Fruit fly (Drosophila melanogaster) whole organism, larva: Measurements from ENCODE around the gene Fatp1.

ENCODE experiments used
- noc ChIP-seq: fragments of 200-800 bp; sonication (Bioruptor generic); optimal IDR thresholded peaks from 3 replicates; lab custom pipeline; 2019; ENCODE audit warnings: missing biosample characterization, mild to moderate bottlenecking, missing genetic modification characterization, moderate library complexity

The Fatp1 gene

DNA sequence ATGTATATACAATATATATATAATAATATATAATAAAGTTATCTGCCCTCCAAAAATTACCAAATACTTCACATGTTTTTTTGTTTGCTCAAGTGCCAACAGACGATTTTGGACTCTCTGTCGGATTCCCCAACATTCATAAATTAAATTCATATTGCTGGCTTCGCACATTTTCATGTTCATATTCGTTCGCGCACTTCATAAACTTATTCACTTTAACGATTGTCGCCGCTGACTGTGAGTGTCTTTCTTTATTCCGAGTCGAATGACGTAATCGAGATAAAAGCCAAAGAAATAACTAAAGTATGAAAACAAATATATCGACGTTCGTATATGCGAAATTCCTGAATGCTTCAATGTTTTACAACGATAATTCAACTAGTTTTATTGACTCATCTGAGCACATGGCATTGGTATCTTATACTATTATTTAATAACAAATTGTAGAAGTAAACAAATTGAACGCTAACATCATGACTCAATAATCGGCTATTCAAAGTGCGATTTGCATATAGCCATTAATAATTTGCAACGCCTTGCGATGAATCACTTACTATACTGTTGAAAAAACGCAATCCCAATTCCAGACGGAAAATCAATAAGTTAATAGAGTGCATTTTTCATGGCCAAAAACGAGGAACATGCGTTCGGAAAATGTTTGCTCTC, 16.6 kb downstream of the Fatp1 start:
- TF ChIP-seq noc (tag; lab: Kevin White, UChicago), result no peak

DNA sequence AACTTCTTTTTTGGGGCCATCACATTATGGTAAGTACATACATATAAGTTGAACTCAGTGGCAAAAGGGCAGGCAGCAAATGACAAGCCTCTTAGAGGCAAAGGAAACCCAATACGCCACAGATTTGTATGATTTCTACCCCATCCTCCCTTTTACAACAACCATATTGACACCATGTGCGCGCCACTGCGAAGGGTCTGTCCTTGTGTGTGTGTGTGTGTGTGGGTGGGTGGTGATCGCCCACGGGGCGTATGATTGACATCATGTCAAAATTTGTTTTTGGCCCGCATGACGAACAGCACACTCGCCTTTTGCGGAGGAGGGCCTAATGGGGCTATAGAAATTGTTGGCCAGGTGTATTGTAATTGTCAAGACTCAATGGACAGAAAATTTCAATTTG, 17.4 kb downstream of the Fatp1 start:
- no peak for TF ChIP-seq noc (tag; lab: Kevin White, UChicago)

DNA sequence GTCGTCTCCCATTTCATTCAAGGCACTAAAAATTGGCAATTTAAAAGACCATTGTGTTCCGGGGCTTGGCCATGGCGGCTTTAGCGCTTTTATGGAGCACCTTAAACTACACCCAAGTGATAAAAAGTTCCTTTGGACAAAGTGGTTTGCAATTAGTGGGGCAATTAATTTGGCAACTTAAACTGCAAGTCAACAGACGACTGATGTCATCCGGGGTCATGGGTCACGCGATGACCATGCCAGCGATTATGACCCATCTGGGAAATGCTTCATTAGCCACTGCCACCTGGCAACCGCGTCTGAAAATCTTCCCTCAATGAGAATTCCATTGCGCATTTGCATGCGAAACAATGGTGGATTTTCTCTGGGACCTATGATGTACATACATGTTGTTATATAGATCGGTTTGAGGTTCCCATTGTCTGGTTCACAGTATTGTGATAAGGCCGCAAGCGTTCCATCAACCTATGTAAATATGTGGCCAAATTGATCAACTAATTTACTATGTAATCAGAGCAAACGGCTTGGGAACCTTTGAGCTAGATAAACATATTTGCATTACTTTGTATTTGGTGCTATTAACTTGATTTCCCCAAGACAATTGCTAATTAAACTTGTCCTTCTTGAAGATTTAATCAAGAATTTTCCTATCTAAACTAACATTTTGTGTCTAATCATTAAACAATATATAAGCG, 19.8 kb downstream of the Fatp1 start:
- no peak for TF ChIP-seq noc (tag; lab: Kevin White, UChicago)

DNA sequence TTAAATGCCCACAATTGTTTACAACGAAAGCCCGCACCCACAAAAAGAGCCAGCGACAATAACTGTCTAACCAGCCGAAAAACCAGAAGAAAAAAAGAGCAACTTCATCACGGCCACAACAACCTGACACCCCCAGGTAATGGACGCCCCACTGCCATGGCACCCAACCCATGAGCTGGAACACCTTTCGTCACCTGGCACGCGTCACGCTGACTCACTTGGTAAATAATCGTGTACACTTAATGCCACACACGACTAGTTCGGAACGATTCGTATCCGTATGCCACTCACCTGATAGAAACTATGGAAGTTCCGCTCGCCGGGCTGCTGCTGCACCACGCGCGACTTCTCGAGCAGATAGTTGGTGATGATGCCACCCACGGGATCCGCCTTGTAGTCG, 20.7 kb downstream of the Fatp1 start:
- no peak for TF ChIP-seq noc (tag; lab: Kevin White, UChicago)

DNA sequence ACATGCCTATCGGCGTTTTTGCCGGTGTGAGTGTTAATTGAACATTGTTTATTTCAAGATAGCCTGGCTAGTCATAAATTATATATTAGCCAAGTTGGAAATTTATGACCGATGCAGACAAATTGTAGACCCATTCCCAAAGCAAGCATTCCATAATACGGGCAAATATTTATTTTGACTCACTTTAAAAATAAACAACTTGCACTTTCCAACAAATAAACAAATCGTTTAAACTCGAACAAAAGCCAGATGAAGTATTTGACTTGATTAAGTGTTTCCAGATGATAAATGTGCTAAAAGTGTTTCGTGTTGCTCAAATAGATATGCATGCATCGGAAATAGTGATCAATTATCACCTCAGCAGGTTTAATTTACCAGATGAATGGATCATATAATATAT, 21.5 kb downstream of the Fatp1 start:
- no peak for TF ChIP-seq noc (tag; lab: Kevin White, UChicago)

DNA sequence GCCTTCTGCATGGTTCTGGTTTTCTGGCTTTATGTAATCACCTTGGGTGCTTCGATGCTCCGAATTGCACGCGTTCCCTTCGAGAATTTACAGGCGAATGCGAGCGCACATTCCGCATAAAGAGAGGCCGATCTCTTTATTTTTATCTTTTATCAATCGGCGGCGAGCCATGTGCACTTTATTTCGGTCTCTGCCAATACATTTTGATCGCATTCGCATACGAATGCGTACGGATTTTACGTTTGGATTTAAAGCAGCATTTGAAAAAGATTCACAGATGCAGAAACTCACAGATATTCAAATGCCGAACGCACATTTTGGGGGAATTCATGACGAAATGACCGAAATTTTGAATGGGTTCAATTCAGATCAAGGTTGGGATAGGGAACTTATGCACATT, 25.7 kb downstream of the Fatp1 start, which contains the start of gene CG13144:
CG13144 (minus strand) TSS at position 101 of the 400 bp plus-strand sequence.
- no peak for TF ChIP-seq noc (tag; lab: Kevin White, UChicago)

DNA sequence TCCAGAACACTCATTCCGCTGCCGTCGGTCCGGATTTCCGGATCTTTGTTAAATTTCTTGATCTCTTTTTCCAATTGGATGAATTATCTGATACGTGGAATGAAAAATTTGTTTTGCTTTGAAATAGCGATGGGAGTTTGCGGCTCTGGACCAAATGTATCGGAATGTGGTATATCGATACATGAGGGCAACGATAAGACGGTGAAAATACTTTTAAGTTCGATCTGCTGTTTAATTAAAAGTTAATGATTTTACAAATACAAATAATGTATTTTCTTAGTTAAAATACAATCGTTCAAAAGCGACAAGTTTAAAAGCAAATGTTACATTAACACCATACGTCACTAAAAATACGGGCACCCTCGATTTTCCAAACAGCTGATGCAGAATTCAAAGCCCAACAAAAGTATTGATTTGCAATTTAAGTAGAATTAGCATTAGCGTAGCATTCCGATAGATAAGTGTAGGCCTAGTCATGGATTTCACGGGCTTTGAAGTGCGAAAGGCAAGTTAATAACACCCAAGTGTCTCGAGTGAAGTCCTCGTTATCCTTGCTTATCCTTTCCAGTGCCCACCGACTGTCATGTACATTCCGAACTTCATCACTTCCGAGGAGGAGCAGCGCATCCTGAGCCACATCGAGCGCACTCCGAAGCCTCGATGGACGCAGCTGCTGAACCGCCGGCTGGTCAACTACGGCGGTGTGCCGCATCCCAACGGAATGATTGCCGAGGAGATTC, 28.4 kb downstream of the Fatp1 start, which contains the start of the genes Cog4 and CG6144:
Cog4 (minus strand) TSS at position 139 of the 740 bp plus-strand sequence.
CG6144 (plus strand) TSS at position 211 of the 740 bp plus-strand sequence.
- TF ChIP-seq noc (tag; lab: Kevin White, UChicago), result no peak

DNA sequence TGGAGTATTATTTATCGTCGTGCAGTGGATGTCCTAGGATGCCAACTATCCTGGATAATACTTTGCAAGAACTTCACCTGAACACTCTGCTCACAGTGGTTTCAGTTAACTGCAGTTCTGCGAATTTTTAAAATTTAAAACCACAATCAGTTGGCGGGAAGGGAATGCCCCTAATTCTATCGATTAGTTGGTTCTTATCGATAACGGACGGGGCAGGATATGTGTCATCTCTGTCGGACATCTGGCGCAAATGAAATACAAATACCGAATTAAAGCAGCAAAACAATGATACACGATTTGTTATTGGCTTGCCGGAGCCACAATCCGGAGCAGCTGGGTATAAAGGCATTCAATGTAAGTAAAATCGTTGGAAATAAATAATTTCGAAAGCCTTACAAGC, 33.9 kb downstream of the Fatp1 start, which contains the start of gene Grip75:
Grip75 (plus strand) TSS at position 223 of the 400 bp plus-strand sequence.
- TF ChIP-seq noc (tag; lab: Kevin White, UChicago), result no peak

DNA sequence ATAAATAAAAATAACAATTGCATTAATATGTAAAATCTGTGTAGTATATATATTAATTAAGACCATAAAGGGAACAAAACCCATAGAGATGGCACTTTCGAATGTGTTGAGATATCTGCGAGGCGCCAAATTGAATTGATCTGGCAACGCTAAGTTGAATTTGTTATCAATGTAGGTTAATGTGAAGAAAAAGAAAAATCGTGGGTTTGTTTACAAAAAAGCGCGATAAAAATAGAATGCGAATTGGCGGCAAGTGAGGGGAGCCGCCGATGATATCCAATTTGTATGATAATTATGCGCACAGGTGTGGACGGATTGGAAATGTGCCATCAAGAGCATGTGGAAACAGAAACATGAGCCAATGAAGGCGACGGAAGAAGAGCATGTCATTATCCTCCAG, 37.2 kb downstream of the Fatp1 start:
- TF ChIP-seq noc (tag; lab: Kevin White, UChicago), result no peak

DNA sequence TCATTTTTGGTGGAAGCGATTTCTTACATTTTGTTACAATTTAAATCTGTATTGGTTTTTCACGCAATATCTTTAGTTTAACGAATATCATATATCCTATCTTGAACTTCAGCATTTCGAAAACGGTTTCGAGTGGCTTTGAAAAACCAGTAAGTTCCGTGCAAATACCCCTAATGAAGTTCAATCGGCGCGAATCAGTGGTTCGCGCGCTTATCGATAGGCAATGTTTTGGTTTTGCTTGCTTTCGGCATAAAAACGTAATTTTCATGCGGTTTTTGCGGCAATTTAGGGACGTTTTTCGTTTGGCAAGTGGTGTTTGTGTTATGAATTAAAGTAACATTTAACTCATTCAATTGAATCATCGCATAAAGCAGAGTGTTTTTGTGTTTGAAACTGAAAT, 40.1 kb downstream of the Fatp1 start, which contains the start of gene RluA-2:
RluA-2 (plus strand) TSS at position 195 of the 400 bp plus-strand sequence.
- TF ChIP-seq noc (tag; lab: Kevin White, UChicago), result no peak

DNA sequence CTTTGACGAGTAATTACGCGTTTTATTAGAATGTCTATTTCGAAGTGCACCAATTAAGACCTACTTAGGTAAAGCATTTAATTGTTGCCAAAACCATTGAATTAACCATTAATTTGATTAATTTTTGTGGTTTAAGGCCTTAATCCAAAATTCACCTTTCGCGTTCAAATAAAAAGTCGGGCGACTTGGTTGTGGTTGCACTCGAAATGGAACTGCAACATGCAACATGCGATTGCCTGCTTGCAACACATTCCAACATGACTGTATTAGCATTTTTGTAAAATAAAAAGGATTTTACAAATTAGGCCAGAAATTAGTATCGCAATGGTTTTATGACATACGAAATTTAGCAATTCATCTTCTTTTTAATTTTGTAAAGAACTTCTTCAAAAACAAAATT, 42.2 kb downstream of the Fatp1 start:
- no peak for TF ChIP-seq noc (tag; lab: Kevin White, UChicago)

DNA sequence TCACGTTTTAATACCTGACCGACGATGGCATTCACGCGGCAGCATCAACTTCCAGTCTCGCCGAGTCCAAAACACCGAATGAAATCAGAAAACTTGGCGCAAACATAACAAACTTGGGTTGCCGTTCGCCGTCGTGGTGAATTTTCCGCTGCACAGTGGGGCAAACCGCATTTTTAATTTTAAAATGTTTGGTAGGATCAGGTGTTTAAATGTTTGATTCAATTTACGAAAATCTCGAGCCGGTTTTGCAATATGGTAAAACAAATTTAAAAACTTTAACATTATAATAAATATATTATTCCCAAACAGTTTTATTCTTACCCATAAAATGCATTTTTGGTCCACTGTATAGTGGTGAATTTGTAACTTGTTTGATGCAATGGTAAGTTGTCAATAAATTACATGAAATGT, 42.7 kb downstream of the Fatp1 start, which contains the start of gene RluA-1:
RluA-1 (minus strand) TSS at position 82 of the 411 bp plus-strand sequence.
- peak; percentile 71 for TF ChIP-seq noc (tag; lab: Kevin White, UChicago)

DNA sequence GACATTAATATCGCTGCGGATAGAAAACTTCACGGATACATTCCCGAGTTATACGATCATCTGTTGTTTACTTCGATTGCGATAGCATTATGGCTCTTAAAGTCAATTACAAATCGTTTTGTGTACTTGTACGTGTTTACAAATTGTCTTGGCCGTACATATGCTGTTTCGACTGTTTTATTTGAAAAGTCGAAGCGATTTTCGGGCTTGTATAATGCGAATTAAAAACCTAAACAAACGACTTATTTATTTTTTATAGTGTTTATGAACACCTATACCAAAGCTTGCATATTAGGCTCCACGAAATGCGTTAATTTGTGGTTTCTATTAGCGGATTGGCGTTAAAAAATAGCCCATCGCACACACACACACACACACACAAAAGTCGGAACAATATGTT, 44.8 kb downstream of the Fatp1 start:
- TF ChIP-seq noc (tag; lab: Kevin White, UChicago), result no peak

DNA sequence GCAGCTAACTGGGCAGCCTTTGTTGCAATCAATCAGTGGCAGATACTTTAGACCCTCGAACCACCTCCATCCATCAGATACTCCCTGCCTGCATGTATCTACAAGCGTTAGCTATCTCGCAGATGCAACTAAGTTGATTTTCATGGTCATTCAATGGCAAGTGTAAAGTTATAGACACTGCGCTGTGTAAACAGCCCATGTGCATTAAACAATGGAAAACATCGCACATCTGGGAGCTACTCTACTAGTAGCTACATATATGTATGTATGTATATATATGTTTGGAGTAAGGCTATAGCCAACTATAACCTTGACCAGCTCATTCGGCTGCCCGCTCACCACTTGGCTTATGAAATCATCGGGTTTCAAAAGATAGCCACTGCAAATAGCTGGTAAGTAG, 46.8 kb downstream of the Fatp1 start:
- TF ChIP-seq noc (tag; lab: Kevin White, UChicago), result no peak

DNA sequence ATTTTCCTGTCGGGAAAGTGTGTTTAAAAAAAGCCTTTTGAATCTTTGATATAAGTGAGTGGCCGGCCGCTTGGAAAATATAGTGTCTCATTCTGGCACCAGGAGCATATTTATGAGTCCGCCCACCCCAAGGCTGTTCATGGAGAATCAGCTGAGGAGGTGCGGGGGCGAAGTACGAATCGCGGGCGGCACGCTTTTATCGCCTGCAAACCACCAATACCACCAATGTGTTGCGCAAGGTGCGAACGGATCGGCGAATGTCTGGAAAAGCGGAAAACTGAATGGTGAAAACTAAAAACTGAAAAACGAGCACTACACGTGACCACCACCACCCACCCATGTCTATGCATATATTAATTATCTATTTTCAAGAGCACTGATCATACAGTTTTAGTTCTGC, 48.0 kb downstream of the Fatp1 start:
- TF ChIP-seq noc (tag; lab: Kevin White, UChicago), result no peak

DNA sequence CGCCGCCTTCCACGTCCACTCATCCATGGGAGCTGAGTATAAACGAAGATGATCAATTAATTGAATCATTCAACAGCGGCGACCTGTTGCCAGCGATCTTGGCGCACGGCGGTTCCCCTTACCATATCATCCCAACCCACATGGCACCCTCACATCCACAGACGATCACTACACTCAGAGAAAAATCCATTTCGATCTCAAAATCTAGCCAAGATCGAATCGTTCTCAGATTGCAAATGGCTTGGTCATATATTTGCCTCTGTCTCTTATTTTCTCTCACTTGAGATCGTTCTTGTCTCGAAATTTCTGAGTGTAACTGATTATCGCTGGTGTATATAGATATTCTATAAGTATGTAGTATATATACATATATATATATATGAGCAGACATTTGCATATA, 48.6 kb downstream of the Fatp1 start:
- TF ChIP-seq noc (tag; lab: Kevin White, UChicago), result peak; percentile 66
